Fruit fly (Drosophila melanogaster) whole organism, pupa: ENCODE data around the gene jagn.

Experiments
- CG8301 ChIP-seq: fragments of 200-800 bp; sonication (Bioruptor generic); optimal IDR thresholded peaks from 2 replicates; lab custom pipeline; 2018; ENCODE audit warnings: missing biosample characterization, mild to moderate bottlenecking, missing genetic modification characterization
- CG9948 ChIP-seq: fragments of 200-800 bp; sonication (Bioruptor generic); optimal IDR thresholded peaks from 2 replicates; lab custom pipeline; 2018; ENCODE audit warnings: missing biosample characterization, mild to moderate bottlenecking, missing genetic modification characterization, moderate library complexity
- EcR ChIP-seq: fragments of 200-800 bp; sonication (Bioruptor generic); optimal IDR thresholded peaks from 3 replicates; lab custom pipeline; 2019; ENCODE audit warnings: missing biosample characterization, missing genetic modification characterization, mild to moderate bottlenecking, moderate library complexity, missing genetic modification reagents
- Ets98B ChIP-seq: fragments of 200-800 bp; sonication (Bioruptor generic); IDR thresholded peaks from 2 replicates; pipeline ENCODE4 v1.3.6; 2022; ENCODE audit warnings: missing biosample characterization, missing genetic modification characterization
- Pif1A ChIP-seq: fragments of 200-800 bp; sonication (Bioruptor generic); optimal IDR thresholded peaks from 3 replicates; lab custom pipeline; 2016; ENCODE audit warnings: missing biosample characterization, missing genetic modification characterization
- gl ChIP-seq: fragments of 200-800 bp; sonication (Bioruptor generic); optimal IDR thresholded peaks from 2 replicates; lab custom pipeline; 2018; ENCODE audit warnings: missing biosample characterization, mild to moderate bottlenecking, missing genetic modification characterization

dm6 chr3R:5780976-5781375 lies 1.9 kb downstream of the jagn start, which contains the start of gene CG2082:
- TF ChIP-seq CG9948 (tag; lab: Kevin White, UChicago) (no peak), gl (tag; lab: Kevin White, UChicago) (no peak), Ets98B (GFP tag; lab: Robert Waterston, UW) (no peak), EcR (no peak), Pif1A (GFP tag; lab: Kevin White, UChicago) (no peak), CG8301 (no peak)
